Fruit fly (Drosophila melanogaster): ENCODE data around the gene CG32563.
A peak's percentile ranks its signal among the peaks of the same experiment; 100 is the strongest.

The CG32563 gene

DNA sequence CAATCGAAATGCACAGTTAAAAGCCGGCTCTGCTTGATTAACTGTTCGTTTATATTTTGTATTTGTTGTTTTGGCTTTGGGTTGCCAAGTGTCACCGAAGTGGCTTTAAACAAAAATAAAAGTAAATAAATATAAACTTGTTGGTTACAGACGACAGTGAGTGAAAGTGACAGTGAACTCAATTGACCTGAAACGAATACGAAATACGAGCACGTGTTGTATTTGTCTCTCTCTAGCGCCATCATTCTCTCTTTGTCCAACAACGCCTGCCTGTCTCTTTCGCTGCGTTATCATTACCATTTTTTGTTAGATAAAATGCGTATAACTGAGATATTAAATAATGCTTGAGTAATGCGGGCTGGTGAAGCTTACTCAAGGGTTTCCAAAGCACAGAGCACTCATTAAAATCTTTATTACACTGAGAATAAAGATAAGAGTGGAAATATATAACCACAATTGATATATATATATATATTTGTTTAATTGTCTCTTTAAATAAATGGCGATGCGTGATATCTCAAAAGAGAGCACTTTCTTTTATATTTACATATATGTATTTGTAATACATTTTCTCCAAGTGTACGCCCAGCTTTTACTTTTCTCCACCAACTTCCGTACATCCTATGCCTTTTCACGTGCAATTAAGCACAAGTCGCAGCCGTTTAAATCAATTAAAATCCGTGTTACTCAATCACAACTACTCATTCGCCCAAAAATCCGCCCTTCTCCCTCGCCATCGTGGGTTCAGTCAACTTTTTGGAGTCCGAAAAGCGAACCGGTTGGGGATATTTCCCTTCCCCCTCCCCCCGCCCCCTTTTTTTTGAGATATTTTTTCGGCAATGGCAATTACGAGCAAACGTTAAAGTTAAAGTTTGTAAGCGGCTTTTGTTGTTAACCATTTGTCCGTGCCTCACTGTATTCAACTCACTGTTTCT, 26.7 kb upstream of the CG32563 start (continued):
- TF ChIP-seq jigr1 (GFP tag; IDR thresholded peaks at IDR 0.05): no peak
- TF ChIP-seq Awh (GFP tag; IDR thresholded peaks at IDR 0.05): no peak
- TF ChIP-seq abd-A (tag; optimal IDR thresholded peaks at IDR 0.05): no peak
- no peak for TF ChIP-seq dm (GFP tag; optimal IDR thresholded peaks at IDR 0.05)
- TF ChIP-seq bab2 (GFP tag; optimal IDR thresholded peaks at IDR 0.05): no peak
- no peak for TF ChIP-seq tna (GFP tag; IDR thresholded peaks at IDR 0.05; ENCODE audit: partially characterized antibody)
- TF ChIP-seq trh (GFP tag; optimal IDR thresholded peaks at IDR 0.05): no peak
- TF ChIP-seq Dad (GFP tag; optimal IDR thresholded peaks at IDR 0.05): no peak
- peak; percentile 6 for TF ChIP-seq CG1233 (GFP tag; optimal IDR thresholded peaks at IDR 0.05)
- peak; percentile 14; the same call in 1 of the 3 replicates for TF ChIP-seq tgo (GFP tag; IDR thresholded peaks at IDR 0.05)
- no peak for TF ChIP-seq CG3407 (GFP tag; optimal IDR thresholded peaks at IDR 0.05)
- no peak for TF ChIP-seq pho (GFP tag; optimal IDR thresholded peaks at IDR 0.05)
- TF ChIP-seq dmrt99B (tag; optimal IDR thresholded peaks at IDR 0.05): peak; percentile 47
- TF ChIP-seq CG31224 (GFP tag; IDR thresholded peaks at IDR 0.05): no peak
- TF ChIP-seq cwo (GFP tag; optimal IDR thresholded peaks at IDR 0.05): no peak
- TF ChIP-seq gem (tag; optimal IDR thresholded peaks at IDR 0.05): peak; percentile 59
- no peak for TF ChIP-seq kah (GFP tag; optimal IDR thresholded peaks at IDR 0.05)
- 0 out of 3 replicates have a peak, but pooled peaks have one; percentile 10 for TF ChIP-seq dysf (GFP tag; IDR thresholded peaks at IDR 0.05)
- TF ChIP-seq slbo (GFP tag; IDR thresholded peaks at IDR 0.05): no peak
- TF ChIP-seq CG3726 (GFP tag; IDR thresholded peaks at IDR 0.05): 0 out of 3 replicates have a peak, but pooled peaks have one; percentile 28
- no peak for TF ChIP-seq p53 (GFP tag; optimal IDR thresholded peaks at IDR 0.05)
- no peak for TF ChIP-seq CG11456 (GFP tag; IDR thresholded peaks at IDR 0.05)
- TF ChIP-seq CG14667 (GFP tag; IDR thresholded peaks at IDR 0.05): no peak
- TF ChIP-seq gt (GFP tag; IDR thresholded peaks at IDR 0.05): no peak
- peak; percentile 31; the same call in 1 of the 2 replicates for TF ChIP-seq ranshi (GFP tag; IDR thresholded peaks at IDR 0.05)
- no peak for TF ChIP-seq HLHmδ (GFP tag; optimal IDR thresholded peaks at IDR 0.05)
- no peak for TF ChIP-seq CG30020 (tag; optimal IDR thresholded peaks at IDR 0.05)
- TF ChIP-seq CG8388 (GFP tag; optimal IDR thresholded peaks at IDR 0.05): peak; percentile 22
- peak; percentile 34 for TF ChIP-seq Sox100B (GFP tag; optimal IDR thresholded peaks at IDR 0.05)
- no peak for TF ChIP-seq CG10543 (GFP tag; optimal IDR thresholded peaks at IDR 0.05)
- TF ChIP-seq CG7839 (tag; optimal IDR thresholded peaks at IDR 0.05): peak; percentile 34
- peak; percentile 23 for TF ChIP-seq CG12391 (tag; optimal IDR thresholded peaks at IDR 0.05)
- TF ChIP-seq CG17361 (GFP tag; IDR thresholded peaks at IDR 0.05): peak; percentile 61; the same call in 2 of the 3 replicates
- TF ChIP-seq CG8281 (tag; optimal IDR thresholded peaks at IDR 0.05): no peak
- no peak for TF ChIP-seq onecut (GFP tag; IDR thresholded peaks at IDR 0.05)
- TF ChIP-seq tap (tag; optimal IDR thresholded peaks at IDR 0.05): no peak
- no peak for TF ChIP-seq CG12236 (GFP tag; optimal IDR thresholded peaks at IDR 0.05)
- TF ChIP-seq oc (tag; optimal IDR thresholded peaks at IDR 0.05): peak; percentile 13
- TF ChIP-seq E2f2 (GFP tag; IDR thresholded peaks at IDR 0.05): no peak
- TF ChIP-seq Spps (tag; optimal IDR thresholded peaks at IDR 0.05): no peak
- TF ChIP-seq Deaf1 (tag; optimal IDR thresholded peaks at IDR 0.05): no peak
- TF ChIP-seq tx (GFP tag; optimal IDR thresholded peaks at IDR 0.05): no peak
- TF ChIP-seq CG8924 (tag; optimal IDR thresholded peaks at IDR 0.05): peak; percentile 36
- peak; percentile 39 for TF ChIP-seq Ssrp (tag; optimal IDR thresholded peaks at IDR 0.05)
- TF ChIP-seq CG7556 (GFP tag; optimal IDR thresholded peaks at IDR 0.05): no peak
- peak; percentile 35 for TF ChIP-seq fd96Cb (tag; optimal IDR thresholded peaks at IDR 0.05)
- no peak for TF ChIP-seq CG7357 (GFP tag; IDR thresholded peaks at IDR 0.05)
- TF ChIP-seq chif (GFP tag; optimal IDR thresholded peaks at IDR 0.05): no peak
- TF ChIP-seq CG15011 (GFP tag; optimal IDR thresholded peaks at IDR 0.05): no peak
